Worm (Caenorhabditis elegans) whole organism, L1 larva: Measurements from ENCODE around the gene F54F7.8.

Experiments used
- ceh-82 ChIP-seq, 3 experiments: fragments of 150-350 bp in 1 of 3; sonication (generic microtip) in 2 of 3; optimal IDR thresholded peaks; 2 replicates each; lab custom pipeline; 2014 to 2017; ENCODE audit warnings: missing biosample characterization in 3 of 3, missing genetic modification characterization in 3 of 3
- ceh-90 ChIP-seq: sonication (generic microtip); optimal IDR thresholded peaks from 2 replicates; lab custom pipeline; 2016; ENCODE audit warnings: missing genetic modification characterization, missing compliant biosample characterization
- egl-27 ChIP-seq, 2 experiments: fragments of 150-350 bp in 1 of 2; sonication (generic microtip); optimal IDR thresholded peaks; 3 replicates each; lab custom pipeline; 2017 to 2018; ENCODE audit warnings: missing biosample characterization in 2 of 2, missing genetic modification characterization in 2 of 2, missing genetic modification reagents in 2 of 2
- elt-3 ChIP-seq, 6 experiments: fragments of 150-350 bp in 1 of 6; sonication (generic microtip); optimal IDR thresholded peaks; 2 replicates each; lab custom pipeline; 2017 to 2018; ENCODE audit warnings: missing biosample characterization in 6 of 6, missing genetic modification characterization in 6 of 6, inconsistent platforms in 1 of 6
- lin-13 ChIP-seq: fragments of 150-350 bp; optimal IDR thresholded peaks from 2 replicates; lab custom pipeline; 2014; ENCODE audit warnings: missing biosample characterization, missing genetic modification reagents, missing genetic modification characterization
- lin-15B ChIP-seq: fragments of 150-350 bp; sonication (generic microtip); optimal IDR thresholded peaks from 3 replicates; lab custom pipeline; 2014; ENCODE audit warnings: missing biosample characterization, missing genetic modification characterization
- lin-39 ChIP-seq: fragments of 150-350 bp; optimal IDR thresholded peaks from 2 replicates; lab custom pipeline; 2014; ENCODE audit warnings: missing biosample characterization, missing genetic modification reagents, missing genetic modification characterization
- lsy-2 ChIP-seq, 2 experiments: fragments of 150-350 bp; optimal IDR thresholded peaks; 2 replicates each; lab custom pipeline; 2014; ENCODE audit warnings: missing biosample characterization in 2 of 2, missing genetic modification characterization in 2 of 2
- nhr-28 ChIP-seq: fragments of 150-350 bp; optimal IDR thresholded peaks from 2 replicates; lab custom pipeline; 2014; ENCODE audit warnings: missing biosample characterization, missing genetic modification characterization
- unc-62 ChIP-seq: fragments of 150-350 bp; optimal IDR thresholded peaks from 2 replicates; lab custom pipeline; 2014; ENCODE audit warnings: missing biosample characterization, missing genetic modification reagents, missing genetic modification characterization

ce11 chrX:11823704-11824103, 31.1 kb downstream of the F54F7.8 start, which contains the start of gene tag-241:
- TF ChIP-seq nhr-28 (tag; lab: Kevin White, UChicago): no peak
- TF ChIP-seq elt-3 (tag; optimal IDR thresholded peaks at IDR 0.05; lab: Kevin White, UChicago): no peak
- no peak for TF ChIP-seq ceh-82 (tag; optimal IDR thresholded peaks at IDR 0.05; lab: Kevin White, UChicago)
- TF ChIP-seq lsy-2 (tag; optimal IDR thresholded peaks at IDR 0.05; lab: Kevin White, UChicago): no peak
- no peak for TF ChIP-seq unc-62 (GFP tag; lab: Kevin White, UChicago)
- no peak for TF ChIP-seq egl-27 (tag; optimal IDR thresholded peaks at IDR 0.05; lab: Kevin White, UChicago)
- no peak for TF ChIP-seq ceh-90 (tag; lab: Kevin White, UChicago)
- no peak for TF ChIP-seq lin-39 (tag; lab: Kevin White, UChicago)
- TF ChIP-seq lin-13 (GFP tag; lab: Kevin White, UChicago): no peak
- TF ChIP-seq lin-15B (tag; lab: Kevin White, UChicago): no peak
